ENCODE assay signal across 4 worm cellular contexts in the genomic region with DNA sequence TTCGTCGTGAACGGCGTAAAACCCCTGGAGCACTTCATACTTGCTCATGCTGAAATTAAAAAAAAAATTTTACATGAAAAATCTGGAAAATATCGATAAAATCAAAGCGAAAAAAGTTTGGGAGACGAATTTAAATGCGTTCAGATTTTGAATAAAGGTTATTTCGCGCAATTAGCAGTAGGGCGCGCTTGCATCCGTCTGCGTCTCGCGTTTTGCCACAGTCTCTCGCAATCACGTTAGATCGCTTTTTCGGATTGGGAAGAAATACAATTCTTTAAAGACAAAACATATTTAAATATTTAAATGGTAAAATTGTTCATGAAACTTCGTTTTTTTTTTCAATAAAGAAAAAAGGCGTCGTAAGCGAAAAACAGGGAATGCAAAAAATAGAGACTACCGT.
TF ChIP-seq lines count a peak whose summit lies in the region.

TSS of gene pig-1 (minus strand) at position 49 of the 400 bp plus-strand sequence.

TF ChIP-seq in whole organism, L2 larva, 48 proteins besides CTCF, POLR2A, EP300 and RAD21 (continues in another document):
- TF ChIP-seq peb-1 (tag; optimal IDR thresholded peaks at IDR 0.05; lab: Kevin White, UChicago), result no peak
- TF ChIP-seq nhr-237 (tag; optimal IDR thresholded peaks at IDR 0.05; lab: Kevin White, UChicago), result no peak
- no peak for TF ChIP-seq nhr-12 (tag; optimal IDR thresholded peaks at IDR 0.05; lab: Kevin White, UChicago)
- TF ChIP-seq nhr-25 (tag; optimal IDR thresholded peaks at IDR 0.05; lab: Kevin White, UChicago), result no peak
- no peak for TF ChIP-seq zag-1 (tag; optimal IDR thresholded peaks at IDR 0.05; lab: Kevin White, UChicago)
- no peak for TF ChIP-seq nhr-6 (tag; optimal IDR thresholded peaks at IDR 0.05; lab: Kevin White, UChicago)
- TF ChIP-seq unc-62 (GFP tag; optimal IDR thresholded peaks at IDR 0.05; lab: Kevin White, UChicago), result no peak
- no peak for TF ChIP-seq nhr-10 (tag; optimal IDR thresholded peaks at IDR 0.05; lab: Kevin White, UChicago)
- TF ChIP-seq mdl-1 (tag; optimal IDR thresholded peaks at IDR 0.05; lab: Kevin White, UChicago), result peak in 1 of 2 experiments; percentile 52
- TF ChIP-seq Y55F3AM.14 (GFP tag; optimal IDR thresholded peaks at IDR 0.05; lab: Kevin White, UChicago), result no peak
- no peak for TF ChIP-seq ztf-11 (tag; optimal IDR thresholded peaks at IDR 0.05; lab: Kevin White, UChicago)
- TF ChIP-seq nhr-23 (tag; optimal IDR thresholded peaks at IDR 0.05; lab: Kevin White, UChicago), result no peak
- TF ChIP-seq aly-2 (tag; optimal IDR thresholded peaks at IDR 0.05; lab: Kevin White, UChicago), result no peak
- TF ChIP-seq alr-1 (tag; optimal IDR thresholded peaks at IDR 0.05; lab: Kevin White, UChicago), result no peak
- TF ChIP-seq gmeb-1 (tag; optimal IDR thresholded peaks at IDR 0.05; lab: Kevin White, UChicago), result peak; percentile 90
- peak; percentile 50 for TF ChIP-seq lin-11 (tag; optimal IDR thresholded peaks at IDR 0.05; lab: Kevin White, UChicago)
- peak; percentile 28 for TF ChIP-seq sem-4 (tag; optimal IDR thresholded peaks at IDR 0.05; lab: Kevin White, UChicago)
- TF ChIP-seq unc-55 (GFP tag; optimal IDR thresholded peaks at IDR 0.05; lab: Kevin White, UChicago), result peak; percentile 71
- TF ChIP-seq ceh-16 (tag; optimal IDR thresholded peaks at IDR 0.05; lab: Kevin White, UChicago), result peak; percentile 15
- TF ChIP-seq ama-1 (optimal IDR thresholded peaks at IDR 0.05; lab: Kevin White, UChicago), result no peak
- TF ChIP-seq C34F6.9 (tag; optimal IDR thresholded peaks at IDR 0.05; lab: Kevin White, UChicago), result peak; percentile 74
- TF ChIP-seq R02D3.7 (tag; optimal IDR thresholded peaks at IDR 0.05; lab: Kevin White, UChicago), result no peak
- TF ChIP-seq nhr-77 (tag; optimal IDR thresholded peaks at IDR 0.05; lab: Kevin White, UChicago), result no peak

TF ChIP-seq in whole organism, L4 larva, 104 proteins besides CTCF, POLR2A, EP300 and RAD21 (continues in another document):
- TF ChIP-seq hlh-30 (tag; optimal IDR thresholded peaks at IDR 0.05; lab: Kevin White, UChicago; ENCODE audit: insufficient read depth) (peak; percentile 54), Y105C5A.15 (GFP tag; IDR thresholded peaks at IDR 0.05; lab: Robert Waterston, UW) (no peak), dmd-9 (GFP tag; IDR thresholded peaks at IDR 0.05; lab: Robert Waterston, UW) (no peak), hmg-1.1 (GFP tag; IDR thresholded peaks at IDR 0.05; lab: Robert Waterston, UW) (peak; percentile 53), mxl-3 (GFP tag; optimal IDR thresholded peaks at IDR 0.05; lab: Kevin White, UChicago) (no peak), mes-2 (tag; optimal IDR thresholded peaks at IDR 0.05; lab: Kevin White, UChicago; ENCODE audit: poor library complexity, severe bottlenecking) (peak; percentile 87), gei-8 (GFP tag; optimal IDR thresholded peaks at IDR 0.05; lab: Kevin White, UChicago) (no peak), rbr-2 (tag; optimal IDR thresholded peaks at IDR 0.05; lab: Kevin White, UChicago) (peak; percentile 29), lin-38 (GFP tag; IDR thresholded peaks at IDR 0.05; lab: Robert Waterston, UW) (peak; percentile 98), lin-13 (GFP tag; optimal IDR thresholded peaks at IDR 0.05; lab: Kevin White, UChicago) (peak; percentile 2), nhr-6 (tag; optimal IDR thresholded peaks at IDR 0.05; lab: Kevin White, UChicago) (peak; percentile 50), tag-97 (GFP tag; IDR thresholded peaks at IDR 0.05; lab: Robert Waterston, UW) (no peak), T20F7.1 (GFP tag; optimal IDR thresholded peaks at IDR 0.05; lab: Kevin White, UChicago) (no peak), pqm-1 (tag; optimal IDR thresholded peaks at IDR 0.05; lab: Kevin White, UChicago) (no peak), dpl-1 (GFP tag; optimal IDR thresholded peaks at IDR 0.05; lab: Kevin White, UChicago) (peak; percentile 90), ceh-82 (tag; optimal IDR thresholded peaks at IDR 0.05; lab: Kevin White, UChicago) (no peak), daf-16 (GFP tag; optimal IDR thresholded peaks at IDR 0.05; lab: Kevin White, UChicago) (no peak), daf-16 (tag; optimal IDR thresholded peaks at IDR 0.05; lab: Kevin White, UChicago) (peak; percentile 8), unc-130 (GFP tag; optimal IDR thresholded peaks at IDR 0.05; lab: Kevin White, UChicago) (peak; percentile 30), nhr-28 (tag; optimal IDR thresholded peaks at IDR 0.05; lab: Kevin White, UChicago) (peak; percentile 23), madf-9 (GFP tag; conservative IDR thresholded peaks at IDR 0.05; lab: Robert Waterston, UW) (no peak), Y48G9A.11 (GFP tag; IDR thresholded peaks at IDR 0.05; lab: Robert Waterston, UW) (0 out of 2 replicates have a peak, but pooled peaks have one; percentile 19)

TF ChIP-seq in whole organism, late embryonic, 69 proteins besides CTCF, POLR2A, EP300 and RAD21:
- TF ChIP-seq che-1 (tag; optimal IDR thresholded peaks at IDR 0.05; lab: Kevin White, UChicago), result no peak
- TF ChIP-seq fax-1 (tag; optimal IDR thresholded peaks at IDR 0.05; lab: Kevin White, UChicago), result no peak
- peak; percentile 62 for TF ChIP-seq unc-42 (tag; optimal IDR thresholded peaks at IDR 0.05; lab: Kevin White, UChicago)
- no peak for TF ChIP-seq ceh-30 (tag; optimal IDR thresholded peaks at IDR 0.05; lab: Kevin White, UChicago)
- peak; percentile 20 for TF ChIP-seq nfya-1 (tag; optimal IDR thresholded peaks at IDR 0.05; lab: Kevin White, UChicago)
- TF ChIP-seq unc-55 (GFP tag; optimal IDR thresholded peaks at IDR 0.05; lab: Kevin White, UChicago), result peak; percentile 15
- peak; percentile 45 for TF ChIP-seq ceh-31 (tag; optimal IDR thresholded peaks at IDR 0.05; lab: Kevin White, UChicago)
- TF ChIP-seq pqm-1 (tag; optimal IDR thresholded peaks at IDR 0.05; lab: Kevin White, UChicago), result no peak

TF ChIP-seq in whole organism, mixed stage, embryonic, 35 proteins besides CTCF, POLR2A, EP300 and RAD21:
- TF ChIP-seq unc-120 (tag; optimal IDR thresholded peaks at IDR 0.05; lab: Kevin White, UChicago; ENCODE audit: poor library complexity, severe bottlenecking) (no peak), nhr-12 (tag; optimal IDR thresholded peaks at IDR 0.05; lab: Kevin White, UChicago) (no peak), mep-1 (tag; optimal IDR thresholded peaks at IDR 0.05; lab: Kevin White, UChicago) (peak; percentile 56), ham-2 (GFP tag; optimal IDR thresholded peaks at IDR 0.05; lab: Kevin White, UChicago) (no peak), lin-13 (tag; optimal IDR thresholded peaks at IDR 0.05; lab: Kevin White, UChicago) (peak; percentile 67), ces-1 (GFP tag; optimal IDR thresholded peaks at IDR 0.05; lab: Kevin White, UChicago) (peak; percentile 92), ceh-39 (tag; optimal IDR thresholded peaks at IDR 0.05; lab: Kevin White, UChicago) (peak; percentile 17), snpc-4 (tag; optimal IDR thresholded peaks at IDR 0.05; lab: Kevin White, UChicago) (no peak), mab-5 (tag; optimal IDR thresholded peaks at IDR 0.05; lab: Kevin White, UChicago) (peak; percentile 24), nhr-237 (tag; optimal IDR thresholded peaks at IDR 0.05; lab: Kevin White, UChicago) (no peak), pha-4 (tag; optimal IDR thresholded peaks at IDR 0.05; lab: Kevin White, UChicago) (peak; percentile 49), hlh-1 (tag; optimal IDR thresholded peaks at IDR 0.05; lab: Kevin White, UChicago) (no peak), elt-1 (tag; optimal IDR thresholded peaks at IDR 0.05; lab: Kevin White, UChicago; ENCODE audit: borderline replicate concordance, insufficient read depth) (no peak), mls-2 (tag; optimal IDR thresholded peaks at IDR 0.05; lab: Kevin White, UChicago) (no peak), lsy-2 (tag; optimal IDR thresholded peaks at IDR 0.05; lab: Kevin White, UChicago) (peak; percentile 47)
